Worm (Caenorhabditis elegans): ENCODE data around the gene fbxc-18.

DNA sequence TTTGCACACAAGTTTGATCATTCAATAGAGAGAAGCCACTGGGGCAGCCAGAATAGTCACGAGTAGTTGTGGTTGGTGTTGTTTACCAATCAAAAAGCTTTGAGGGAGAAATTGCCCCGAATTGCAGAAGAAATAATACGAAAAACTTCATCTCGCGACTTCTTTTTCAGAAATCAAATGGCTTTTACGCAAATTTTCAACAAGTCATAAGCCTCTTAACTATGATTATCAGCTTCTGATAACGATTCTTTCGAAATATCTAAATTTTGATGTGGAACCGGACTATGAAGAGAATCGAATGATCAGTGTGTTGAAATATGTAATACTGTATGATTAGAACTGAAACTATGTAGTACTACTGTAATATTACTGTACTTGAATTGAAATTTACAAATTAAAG is 46.5 kb downstream of the fbxc-18 start:
- no peak for TF ChIP-seq pqm-1 (tag; optimal IDR thresholded peaks at IDR 0.05)
- TF ChIP-seq pros-1 (tag; optimal IDR thresholded peaks at IDR 0.05) = no peak
- TF ChIP-seq ttx-3 (tag; optimal IDR thresholded peaks at IDR 0.05) = no peak
- no peak for TF ChIP-seq fkh-10 (GFP tag; optimal IDR thresholded peaks at IDR 0.05)
- TF ChIP-seq ref-2 (tag; optimal IDR thresholded peaks at IDR 0.05) = no peak
- no peak for TF ChIP-seq unc-86 (tag; optimal IDR thresholded peaks at IDR 0.05)
- no peak for TF ChIP-seq dmd-4 (tag; optimal IDR thresholded peaks at IDR 0.05; ENCODE audit: borderline replicate concordance)
- no peak for TF ChIP-seq F13H6.1 (tag; optimal IDR thresholded peaks at IDR 0.05)
- no peak for TF ChIP-seq ama-1 (optimal IDR thresholded peaks at IDR 0.05)
- no peak for TF ChIP-seq elt-2 (tag; optimal IDR thresholded peaks at IDR 0.05)
- TF ChIP-seq mec-3 (tag; optimal IDR thresholded peaks at IDR 0.05; ENCODE audit: borderline replicate concordance) = no peak
